Worm (Caenorhabditis elegans) whole organism, L3 larva: ENCODE measurements around the gene hpo-39.

ENCODE experiments used
- ama-1 ChIP-seq: fragments of 150-350 bp; optimal IDR thresholded peaks from 2 replicates; lab custom pipeline; 2018
- fos-1 ChIP-seq: fragments of 150-350 bp; optimal IDR thresholded peaks from 2 replicates; lab custom pipeline; 2014; ENCODE audit warnings: missing biosample characterization, missing genetic modification characterization
- nhr-28 ChIP-seq: fragments of 150-350 bp; optimal IDR thresholded peaks from 2 replicates; lab custom pipeline; 2014; ENCODE audit warnings: missing biosample characterization, missing genetic modification characterization
- pqm-1 ChIP-seq: fragments of 150-350 bp; optimal IDR thresholded peaks from 2 replicates; lab custom pipeline; 2017; ENCODE audit warnings: missing biosample characterization, missing genetic modification characterization, inconsistent platforms
- unc-62 ChIP-seq: fragments of 150-350 bp; sonication (generic microtip); optimal IDR thresholded peaks from 4 replicates; lab custom pipeline; 2014; ENCODE audit warnings: missing biosample characterization, missing genetic modification reagents, missing genetic modification characterization

ce11 chrV:4546854-4547253, 26.9 kb downstream of the hpo-39 start:
- TF ChIP-seq nhr-28 (tag; lab: Kevin White, UChicago): no peak
- TF ChIP-seq fos-1 (tag; lab: Kevin White, UChicago): no peak
- no peak for TF ChIP-seq unc-62
- no peak for TF ChIP-seq pqm-1
- no peak for TF ChIP-seq ama-1 (lab: Kevin White, UChicago)
